Worm (Caenorhabditis elegans) whole organism, late embryonic: ENCODE data around the gene glr-5.

Experiments
- F13H6.1 ChIP-seq: sonication (generic microtip); optimal IDR thresholded peaks from 2 replicates; lab custom pipeline; 2016; ENCODE audit warnings: missing genetic modification characterization, missing compliant biosample characterization
- ama-1 ChIP-seq: fragments of 150-350 bp; optimal IDR thresholded peaks from 2 replicates; lab custom pipeline; 2014
- ceh-30 ChIP-seq: fragments of 150-350 bp; optimal IDR thresholded peaks from 2 replicates; lab custom pipeline; 2014; ENCODE audit warnings: missing biosample characterization, missing genetic modification characterization
- ets-4 ChIP-seq: sonication (generic microtip); optimal IDR thresholded peaks from 2 replicates; lab custom pipeline; 2016; ENCODE audit warnings: missing genetic modification characterization, missing compliant biosample characterization
- fkh-10 ChIP-seq: fragments of 150-350 bp; optimal IDR thresholded peaks from 2 replicates; lab custom pipeline; 2014; ENCODE audit warnings: missing biosample characterization, missing genetic modification reagents, missing genetic modification characterization
- nfya-1 ChIP-seq: sonication (generic microtip); optimal IDR thresholded peaks from 2 replicates; lab custom pipeline; 2017; ENCODE audit warnings: missing genetic modification characterization, mild to moderate bottlenecking, missing compliant biosample characterization, antibody characterized with exemption, moderate library complexity
- sdc-2 ChIP-seq: sonication (generic microtip); optimal IDR thresholded peaks from 2 replicates; lab custom pipeline; 2016; ENCODE audit warnings: missing genotype, missing genetic modification characterization, missing compliant biosample characterization
- unc-55 ChIP-seq: sonication (generic microtip); optimal IDR thresholded peaks from 2 replicates; lab custom pipeline; 2017; ENCODE audit warnings: missing biosample characterization, missing genetic modification reagents, missing genetic modification characterization

- TF ChIP-seq F13H6.1 (tag; lab: Kevin White, UChicago) (no peak), ceh-30 (tag; lab: Kevin White, UChicago) (no peak), fkh-10 (GFP tag; lab: Kevin White, UChicago) (no peak), ama-1 (lab: Kevin White, UChicago) (no peak), ets-4 (tag; lab: Kevin White, UChicago) (no peak), unc-55 (no peak), sdc-2 (no peak), nfya-1 (tag; lab: Kevin White, UChicago) (no peak)
Measured at ce11 chrV:8732934-8733333, 16.6 kb downstream of the glr-5 start, which contains the start of gene ZC196.4.
